Fruit fly (Drosophila melanogaster) whole organism, embryonic: ENCODE measurements around the gene CG5861.

Source experiments
- ATbp ChIP-seq: fragments of 200-800 bp; sonication (Bioruptor generic); optimal IDR thresholded peaks from 2 replicates; lab custom pipeline; 2017; ENCODE audit warnings: missing biosample characterization, mild to moderate bottlenecking, missing genetic modification characterization, missing genetic modification reagents
- Antp ChIP-seq: fragments of 200-800 bp; sonication (Bioruptor generic); optimal IDR thresholded peaks from 3 replicates; lab custom pipeline; 2016; ENCODE audit warnings: missing biosample characterization, missing genetic modification characterization
- Asciz ChIP-seq: fragments of 200-800 bp; sonication (Bioruptor generic); optimal IDR thresholded peaks from 2 replicates; lab custom pipeline; 2017; ENCODE audit warnings: missing biosample characterization, mild to moderate bottlenecking, missing genetic modification characterization, missing genetic modification reagents
- Atf3 ChIP-seq: fragments of 200-800 bp; sonication (Bioruptor generic); optimal IDR thresholded peaks from 3 replicates; lab custom pipeline; 2016; ENCODE audit warnings: missing biosample characterization, missing genetic modification characterization
- Awh ChIP-seq: fragments of 200-800 bp; sonication (Bioruptor generic); IDR thresholded peaks from 2 replicates; pipeline ENCODE4, ENCODE4 v1.3.6; 2022; ENCODE audit warnings: missing biosample characterization, missing genetic modification characterization
- CG13624 ChIP-seq: fragments of 200-800 bp; sonication (Bioruptor generic); optimal IDR thresholded peaks from 2 replicates; lab custom pipeline; 2016; ENCODE audit warnings: missing biosample characterization, missing genetic modification characterization
- CG14710 ChIP-seq: fragments of 200-800 bp; sonication (Bioruptor generic); optimal IDR thresholded peaks from 3 replicates; lab custom pipeline; 2019; ENCODE audit warnings: missing biosample characterization, mild to moderate bottlenecking, missing genetic modification characterization, moderate library complexity
- CG15479 ChIP-seq: fragments of 200-800 bp; sonication (Bioruptor generic); optimal IDR thresholded peaks from 3 replicates; lab custom pipeline; 2019; ENCODE audit warnings: missing biosample characterization, mild to moderate bottlenecking, missing genetic modification characterization, moderate library complexity
- CG1647 ChIP-seq: fragments of 200-800 bp; sonication (Bioruptor generic); optimal IDR thresholded peaks from 3 replicates; lab custom pipeline; 2016; ENCODE audit warnings: missing biosample characterization, missing genetic modification characterization
- CG16779 ChIP-seq: fragments of 200-800 bp; sonication (Bioruptor generic); IDR thresholded peaks from 2 replicates; pipeline ENCODE4 v1.3.6; 2022; ENCODE audit warnings: missing biosample characterization, missing genetic modification characterization
- CG16815 ChIP-seq: fragments of 200-800 bp; sonication (Bioruptor generic); optimal IDR thresholded peaks from 3 replicates; lab custom pipeline; 2017; ENCODE audit warnings: missing biosample characterization, mild to moderate bottlenecking, missing genetic modification characterization
- CG17361 ChIP-seq: fragments of 200-800 bp; sonication (Bioruptor generic); IDR thresholded peaks from 3 replicates; pipeline ENCODE4 v1.3.6; 2022; ENCODE audit warnings: missing biosample characterization, missing genetic modification characterization
- CG2199 ChIP-seq: fragments of 200-800 bp; sonication (Bioruptor generic); IDR thresholded peaks from 3 replicates; pipeline ENCODE4 v1.3.6; 2022; ENCODE audit warnings: missing biosample characterization, missing genetic modification characterization
- CG2875 ChIP-seq: fragments of 200-800 bp; sonication (Bioruptor generic); optimal IDR thresholded peaks from 2 replicates; lab custom pipeline; 2017; ENCODE audit warnings: missing biosample characterization, mild to moderate bottlenecking, missing genetic modification characterization, missing genetic modification reagents
- CG30403 ChIP-seq: fragments of 200-800 bp; sonication (Bioruptor generic); optimal IDR thresholded peaks from 3 replicates; lab custom pipeline; 2016; ENCODE audit warnings: missing biosample characterization, missing genetic modification characterization
- CG33213 ChIP-seq: fragments of 200-800 bp; sonication (Bioruptor generic); optimal IDR thresholded peaks from 3 replicates; lab custom pipeline; 2016; ENCODE audit warnings: missing biosample characterization, missing genetic modification characterization
- CG3838 ChIP-seq: fragments of 200-800 bp; sonication (Bioruptor generic); optimal IDR thresholded peaks from 3 replicates; lab custom pipeline; 2016; ENCODE audit warnings: missing biosample characterization, missing genetic modification characterization
- CG42726 ChIP-seq: fragments of 200-800 bp; sonication (Bioruptor generic); IDR thresholded peaks from 2 replicates; pipeline ENCODE4 v1.3.6; 2022; ENCODE audit warnings: missing biosample characterization, missing genetic modification characterization; ENCODE audit not compliant: partially characterized antibody
- CG5180 ChIP-seq: fragments of 200-800 bp; sonication (Bioruptor generic); optimal IDR thresholded peaks from 3 replicates; lab custom pipeline; 2017; ENCODE audit warnings: missing biosample characterization, missing genetic modification characterization, mild to moderate bottlenecking, moderate library complexity, missing genetic modification reagents
- CG7372 ChIP-seq: fragments of 200-800 bp; sonication (Bioruptor generic); IDR thresholded peaks from 2 replicates; pipeline ENCODE4 v1.3.6; 2022; ENCODE audit warnings: missing biosample characterization, missing genetic modification characterization
- CG8290 ChIP-seq, 3 experiments: fragments of 200-800 bp; sonication (Bioruptor generic); optimal IDR thresholded peaks; 2 replicates each; lab custom pipeline; 2016 to 2019; ENCODE audit warnings: missing biosample characterization in 3 of 3, missing genetic modification characterization in 3 of 3, mild to moderate bottlenecking in 2 of 3, moderate library complexity in 1 of 3
- CG9609 ChIP-seq: fragments of 200-800 bp; sonication (Bioruptor generic); optimal IDR thresholded peaks from 3 replicates; lab custom pipeline; 2016; ENCODE audit warnings: missing biosample characterization, missing genetic modification characterization
- Camta ChIP-seq: fragments of 200-800 bp; sonication (Bioruptor generic); optimal IDR thresholded peaks from 2 replicates; lab custom pipeline; 2016; ENCODE audit warnings: missing biosample characterization, missing genetic modification characterization
- Deaf1 ChIP-seq: fragments of 200-800 bp; optimal IDR thresholded peaks from 3 replicates; lab custom pipeline; 2019; ENCODE audit warnings: missing biosample characterization, mild to moderate bottlenecking, missing genetic modification characterization, moderate library complexity
- Gug ChIP-seq: fragments of 200-800 bp; sonication (Bioruptor generic); IDR thresholded peaks from 4 replicates; pipeline ENCODE4 v1.3.6; 2022; ENCODE audit warnings: missing biosample characterization, missing genetic modification characterization
- HLH54F ChIP-seq: fragments of 200-800 bp; sonication (Bioruptor generic); optimal IDR thresholded peaks from 3 replicates; lab custom pipeline; 2016; ENCODE audit warnings: missing biosample characterization, missing genetic modification characterization
- Hand ChIP-seq: fragments of 200-800 bp; sonication (Bioruptor generic); optimal IDR thresholded peaks from 2 replicates; lab custom pipeline; 2017; ENCODE audit warnings: mild to moderate bottlenecking, missing biosample characterization, missing genetic modification reagents, missing genetic modification characterization
- MTF-1 ChIP-seq: fragments of 200-800 bp; sonication (Bioruptor generic); optimal IDR thresholded peaks from 2 replicates; lab custom pipeline; 2018; ENCODE audit warnings: missing biosample characterization, mild to moderate bottlenecking, missing genetic modification characterization, borderline replicate concordance
- NC2β ChIP-seq: fragments of 200-800 bp; sonication (Bioruptor generic); optimal IDR thresholded peaks from 2 replicates; lab custom pipeline; 2016; ENCODE audit warnings: missing biosample characterization, missing genetic modification characterization
- NFAT ChIP-seq: fragments of 200-800 bp; sonication (Bioruptor generic); IDR thresholded peaks from 2 replicates; pipeline ENCODE4 v1.3.6; 2022; ENCODE audit warnings: missing biosample characterization, missing genetic modification characterization
- Nf-YA ChIP-seq: fragments of 200-800 bp; sonication (Bioruptor generic); IDR thresholded peaks from 2 replicates; pipeline ENCODE4 v1.3.6; 2022; ENCODE audit warnings: missing biosample characterization, missing genetic modification characterization
- Optix ChIP-seq: fragments of 200-800 bp; sonication (Bioruptor generic); IDR thresholded peaks from 3 replicates; pipeline ENCODE4 v1.3.6; 2022; ENCODE audit warnings: missing biosample characterization, missing genetic modification characterization
- PHDP ChIP-seq: fragments of 200-800 bp; sonication (Bioruptor generic); optimal IDR thresholded peaks from 3 replicates; lab custom pipeline; 2018; ENCODE audit warnings: missing biosample characterization, mild to moderate bottlenecking, missing genetic modification characterization, moderate library complexity
- Sin3A ChIP-seq: fragments of >200 bp; optimal IDR thresholded peaks from 2 replicates; lab custom pipeline; 2018
- abd-A ChIP-seq: fragments of 200-800 bp; sonication (Bioruptor generic); optimal IDR thresholded peaks from 3 replicates; lab custom pipeline; 2019; ENCODE audit warnings: missing biosample characterization, mild to moderate bottlenecking, missing genetic modification characterization, moderate library complexity
- ase ChIP-seq: fragments of 200-800 bp; sonication (Bioruptor generic); IDR thresholded peaks from 3 replicates; pipeline ENCODE4 v1.3.6; 2022; ENCODE audit warnings: missing biosample characterization, missing genetic modification characterization
- bab2 ChIP-seq: fragments of 200-800 bp; sonication (Bioruptor generic); optimal IDR thresholded peaks from 2 replicates; lab custom pipeline; 2016; ENCODE audit warnings: missing biosample characterization, missing genetic modification characterization
- bsh ChIP-seq, 2 experiments: fragments of 200-800 bp; sonication (Bioruptor generic); optimal IDR thresholded peaks; 2 replicates each; lab custom pipeline; 2017 to 2018; ENCODE audit warnings: mild to moderate bottlenecking in 2 of 2, missing biosample characterization in 2 of 2, missing genetic modification characterization in 2 of 2, moderate library complexity in 1 of 2
- en ChIP-seq: fragments of 200-800 bp; sonication (Bioruptor generic); optimal IDR thresholded peaks from 2 replicates; lab custom pipeline; 2016; ENCODE audit warnings: missing biosample characterization, missing genetic modification characterization
- eyg ChIP-seq: fragments of 200-800 bp; sonication (Bioruptor generic); optimal IDR thresholded peaks from 3 replicates; lab custom pipeline; 2016; ENCODE audit warnings: missing biosample characterization, missing genetic modification characterization
- kni ChIP-seq: fragments of 200-800 bp; sonication (Bioruptor generic); optimal IDR thresholded peaks from 3 replicates; lab custom pipeline; 2017; ENCODE audit warnings: mild to moderate bottlenecking, missing biosample characterization, missing genetic modification reagents, missing genetic modification characterization
- lab ChIP-seq: fragments of 200-800 bp; sonication (Bioruptor generic); optimal IDR thresholded peaks from 3 replicates; lab custom pipeline; 2017; ENCODE audit warnings: missing biosample characterization, missing genetic modification characterization, mild to moderate bottlenecking, moderate library complexity, missing genetic modification reagents
- mam ChIP-seq: fragments of 200-800 bp; sonication (Bioruptor generic); optimal IDR thresholded peaks from 3 replicates; lab custom pipeline; 2016; ENCODE audit warnings: missing biosample characterization, missing genetic modification characterization
- nerfin-1 ChIP-seq: fragments of 200-800 bp; sonication (Bioruptor generic); optimal IDR thresholded peaks from 3 replicates; lab custom pipeline; 2019; ENCODE audit warnings: missing biosample characterization, mild to moderate bottlenecking, missing genetic modification characterization, moderate library complexity
- peb ChIP-seq: fragments of 200-800 bp; sonication (Bioruptor generic); IDR thresholded peaks from 2 replicates; pipeline ENCODE4 v1.3.6; 2022; ENCODE audit warnings: missing biosample characterization, missing genetic modification characterization
- psq ChIP-seq: fragments of 200-800 bp; sonication (Bioruptor generic); optimal IDR thresholded peaks from 2 replicates; lab custom pipeline; 2017; ENCODE audit warnings: missing biosample characterization, missing genetic modification characterization
- repo ChIP-seq: fragments of 200-800 bp; sonication (Bioruptor generic); optimal IDR thresholded peaks from 2 replicates; lab custom pipeline; 2016; ENCODE audit warnings: missing biosample characterization, missing genetic modification characterization
- slp2 ChIP-seq: fragments of 200-800 bp; sonication (Bioruptor generic); optimal IDR thresholded peaks from 2 replicates; lab custom pipeline; 2016; ENCODE audit warnings: missing biosample characterization, missing genetic modification characterization
- tup ChIP-seq: fragments of 200-800 bp; sonication (Bioruptor generic); optimal IDR thresholded peaks from 2 replicates; lab custom pipeline; 2016; ENCODE audit warnings: missing biosample characterization, mild to moderate bottlenecking, missing genetic modification characterization, moderate library complexity

Gene CG5861

dm6 chr2L:16287602-16288392 is 19.3 kb downstream of the CG5861 start, which contains the start of the genes crp and pkaap (continued):
- TF ChIP-seq repo (GFP tag; lab: Kevin White, UChicago) (peak; percentile 74), kni (GFP tag; lab: Kevin White, UChicago) (no peak), CG42726 (GFP tag; lab: Robert Waterston, UW) (no peak), en (GFP tag; lab: Kevin White, UChicago) (peak; percentile 56), CG33213 (GFP tag; lab: Kevin White, UChicago) (peak; percentile 95), bsh (GFP tag; optimal IDR thresholded peaks at IDR 0.05; lab: Kevin White, UChicago) (peak in 1 of 2 experiments; percentile 55), Antp (GFP tag; lab: Kevin White, UChicago) (peak; percentile 94), CG2875 (peak; percentile 62), CG7372 (GFP tag; lab: Robert Waterston, UW) (no peak), Gug (peak; percentile 81), Awh (GFP tag; lab: Robert Waterston, UW) (no peak), Deaf1 (tag; lab: Kevin White, UChicago) (peak; percentile 47), nerfin-1 (no peak), CG13624 (GFP tag; lab: Kevin White, UChicago) (peak; percentile 78), peb (GFP tag; lab: Robert Waterston, UW) (no peak), CG5180 (GFP tag; lab: Kevin White, UChicago) (peak; percentile 14), CG14710 (tag; lab: Kevin White, UChicago) (peak; percentile 67), slp2 (GFP tag; lab: Kevin White, UChicago) (peak; percentile 86), Atf3 (GFP tag; lab: Kevin White, UChicago) (peak; percentile 54), eyg (peak; percentile 65), CG16815 (peak; percentile 52), PHDP (tag; lab: Kevin White, UChicago) (peak; percentile 67), ATbp (GFP tag; lab: Kevin White, UChicago) (peak; percentile 49), CG9609 (peak; percentile 75), NFAT (GFP tag; lab: Robert Waterston, UW) (no peak), ase (GFP tag; lab: Robert Waterston, UW) (no peak), Sin3A (lab: Kevin White, UChicago) (peak; percentile 72), MTF-1 (peak; percentile 82), Camta (GFP tag; lab: Kevin White, UChicago) (peak; percentile 84), psq (GFP tag; lab: Kevin White, UChicago) (peak; percentile 12), mam (GFP tag; lab: Kevin White, UChicago) (peak; percentile 91), CG3838 (no peak), CG30403 (GFP tag; lab: Kevin White, UChicago) (peak; percentile 88), Asciz (GFP tag; lab: Kevin White, UChicago) (peak; percentile 66), NC2β (GFP tag; lab: Kevin White, UChicago) (peak; percentile 86), CG17361 (GFP tag; lab: Robert Waterston, UW) (no peak), CG15479 (no peak), CG1647 (peak; percentile 89), CG2199 (GFP tag; lab: Robert Waterston, UW) (no peak), bab2 (peak; percentile 90), HLH54F (GFP tag; lab: Kevin White, UChicago) (peak; percentile 89), Hand (peak; percentile 64), CG8290 (GFP tag; optimal IDR thresholded peaks at IDR 0.05; lab: Kevin White, UChicago) (peak; percentile 88), CG8290 (tag; optimal IDR thresholded peaks at IDR 0.05; lab: Kevin White, UChicago) (peak; percentile 38 to 96), lab (GFP tag; lab: Kevin White, UChicago) (peak; percentile 85), Optix (GFP tag; lab: Robert Waterston, UW) (no peak), CG16779 (GFP tag; lab: Robert Waterston, UW) (no peak), Nf-YA (GFP tag; lab: Robert Waterston, UW) (no peak), abd-A (tag; lab: Kevin White, UChicago) (peak; percentile 65), tup (GFP tag; lab: Kevin White, UChicago) (peak; percentile 83)
